Worm (Caenorhabditis elegans) whole organism, midembryonic: Measurements from ENCODE around the gene srz-91.

ENCODE experiments used
- T22C8.4 ChIP-seq: fragments of 200-800 bp; sonication (Bioruptor generic); IDR thresholded peaks from 2 replicates; pipeline ENCODE4 v1.3.6; 2022; ENCODE audit warnings: missing genetic modification characterization, missing compliant biosample characterization
- flt-1 ChIP-seq: fragments of 200-800 bp; sonication (Bioruptor generic); IDR thresholded peaks from 2 replicates; pipeline ENCODE4 v1.3.6; 2022; ENCODE audit warnings: missing genetic modification characterization, missing compliant biosample characterization
- klf-2 ChIP-seq: fragments of 200-800 bp; sonication (Bioruptor generic); conservative IDR thresholded peaks from 2 replicates; pipeline ENCODE4 v1.3.6; 2022; ENCODE audit warnings: missing genetic modification reagents, missing genetic modification characterization, missing compliant biosample characterization
- med-1 ChIP-seq: sonication (generic microtip); optimal IDR thresholded peaks from 2 replicates; lab custom pipeline; 2017; ENCODE audit warnings: missing genetic modification characterization, mild to moderate bottlenecking, missing compliant biosample characterization, antibody characterized with exemption, missing genetic modification reagents; ENCODE audit not compliant: insufficient read depth
- tab-1 ChIP-seq: fragments of 200-800 bp; sonication (Bioruptor generic); IDR thresholded peaks from 2 replicates; pipeline ENCODE4 v1.3.6; 2022; ENCODE audit warnings: missing genetic modification characterization, missing compliant biosample characterization
- ztf-23 ChIP-seq: fragments of 200-800 bp; sonication (Bioruptor generic); IDR thresholded peaks from 2 replicates; pipeline ENCODE4 v1.3.6; 2022; ENCODE audit warnings: missing genetic modification reagents, missing genetic modification characterization, missing compliant biosample characterization
- ztf-29 ChIP-seq: fragments of 200-800 bp; sonication (Bioruptor generic); IDR thresholded peaks from 2 replicates; pipeline ENCODE4 v1.3.6; 2022; ENCODE audit warnings: missing genetic modification reagents, missing genetic modification characterization, missing compliant biosample characterization

ce11 chrV:17624906-17625305, 17.0 kb downstream of the srz-91 start, which contains the start of gene F57G4.11:
- TF ChIP-seq tab-1 (GFP tag; lab: Robert Waterston, UW), result no peak
- no peak for TF ChIP-seq T22C8.4 (GFP tag; lab: Robert Waterston, UW)
- TF ChIP-seq med-1 (GFP tag; lab: Kevin White, UChicago), result no peak
- TF ChIP-seq flt-1, result no peak
- TF ChIP-seq ztf-29 (GFP tag; lab: Robert Waterston, UW), result no peak
- no peak for TF ChIP-seq klf-2 (GFP tag; lab: Robert Waterston, UW)
- no peak for TF ChIP-seq ztf-23 (GFP tag; lab: Robert Waterston, UW)
